Worm (Caenorhabditis elegans): ENCODE results near the gene haf-8.

Gene haf-8

ce11 chrIV:14699840-14700239 is at the start of gene haf-8:
Gene haf-8 (minus strand): TSS chrIV:14699940.
- TF ChIP-seq aly-1 (tag; optimal IDR thresholded peaks at IDR 0.05): no peak
- no peak for TF ChIP-seq tra-4 (tag; optimal IDR thresholded peaks at IDR 0.05)
- no peak for TF ChIP-seq F13C5.2 (tag; optimal IDR thresholded peaks at IDR 0.05)
- TF ChIP-seq ama-1 (optimal IDR thresholded peaks at IDR 0.05): no peak
- TF ChIP-seq tbx-11 (GFP tag; IDR thresholded peaks at IDR 0.05): no peak
- TF ChIP-seq hnd-1 (tag; optimal IDR thresholded peaks at IDR 0.05): no peak
- TF ChIP-seq sea-1 (GFP tag; conservative IDR thresholded peaks at IDR 0.05): no peak
- TF ChIP-seq ceh-13 (GFP tag; optimal IDR thresholded peaks at IDR 0.05): no peak
- TF ChIP-seq hmg-4 (GFP tag; optimal IDR thresholded peaks at IDR 0.05): no peak
- TF ChIP-seq tbx-37 (GFP tag; conservative IDR thresholded peaks at IDR 0.05): no peak

- TF ChIP-seq tra-4 (tag; optimal IDR thresholded peaks at IDR 0.05) (no peak), hnd-1 (tag; optimal IDR thresholded peaks at IDR 0.05) (no peak), F13C5.2 (tag; optimal IDR thresholded peaks at IDR 0.05) (no peak), hmg-4 (GFP tag; optimal IDR thresholded peaks at IDR 0.05) (no peak), tbx-37 (GFP tag; conservative IDR thresholded peaks at IDR 0.05) (no peak), scrt-1 (GFP tag; IDR thresholded peaks at IDR 0.05) (no peak), tbx-11 (GFP tag; IDR thresholded peaks at IDR 0.05) (no peak), sea-1 (GFP tag; conservative IDR thresholded peaks at IDR 0.05) (no peak), pes-1 (GFP tag; IDR thresholded peaks at IDR 0.05) (no peak), ceh-13 (GFP tag; optimal IDR thresholded peaks at IDR 0.05) (no peak), ets-7 (tag; optimal IDR thresholded peaks at IDR 0.05) (no peak)
These were observed 42.2 kb upstream of the haf-8 start for ce11 chrIV:14741926-14742325.

ce11 chrIV:14729272-14729671 is 29.5 kb upstream of the haf-8 start:
- TF ChIP-seq hnd-1 (tag; optimal IDR thresholded peaks at IDR 0.05) (no peak), hmg-4 (GFP tag; optimal IDR thresholded peaks at IDR 0.05) (no peak), ceh-36 (tag; optimal IDR thresholded peaks at IDR 0.05) (no peak), B0310.2 (tag; optimal IDR thresholded peaks at IDR 0.05) (no peak), pes-1 (GFP tag; IDR thresholded peaks at IDR 0.05) (no peak)

ce11 chrIV:14728225-14728624 is 28.5 kb upstream of the haf-8 start, which contains the start of gene Y57G11C.42:
Gene Y57G11C.42 (plus strand): TSS chrIV:14728525.
- TF ChIP-seq B0310.2 (tag; optimal IDR thresholded peaks at IDR 0.05): no peak
- no peak for TF ChIP-seq ceh-13 (GFP tag; optimal IDR thresholded peaks at IDR 0.05)
- TF ChIP-seq sea-1 (GFP tag; conservative IDR thresholded peaks at IDR 0.05): no peak
- no peak for TF ChIP-seq aly-1 (tag; optimal IDR thresholded peaks at IDR 0.05)
- TF ChIP-seq tbx-11 (GFP tag; IDR thresholded peaks at IDR 0.05): no peak
- no peak for TF ChIP-seq tbx-37 (GFP tag; conservative IDR thresholded peaks at IDR 0.05)
- no peak for TF ChIP-seq ama-1 (optimal IDR thresholded peaks at IDR 0.05)
- no peak for TF ChIP-seq hnd-1 (tag; optimal IDR thresholded peaks at IDR 0.05)
- TF ChIP-seq F13C5.2 (tag; optimal IDR thresholded peaks at IDR 0.05): no peak
- TF ChIP-seq hmg-4 (GFP tag; optimal IDR thresholded peaks at IDR 0.05): no peak

ce11 chrIV:14715500-14715899 is 15.8 kb upstream of the haf-8 start, which contains the start of gene lgc-8:
Gene lgc-8 (plus strand): TSS chrIV:14715800.
- no peak for TF ChIP-seq hnd-1 (tag; optimal IDR thresholded peaks at IDR 0.05)
- TF ChIP-seq hmg-4 (GFP tag; optimal IDR thresholded peaks at IDR 0.05): no peak
- TF ChIP-seq B0310.2 (tag; optimal IDR thresholded peaks at IDR 0.05): no peak
- TF ChIP-seq pes-1 (GFP tag; IDR thresholded peaks at IDR 0.05): no peak
- TF ChIP-seq ama-1 (optimal IDR thresholded peaks at IDR 0.05): no peak
- no peak for TF ChIP-seq F13C5.2 (tag; optimal IDR thresholded peaks at IDR 0.05)
- no peak for TF ChIP-seq tbx-11 (GFP tag; IDR thresholded peaks at IDR 0.05)
- TF ChIP-seq ceh-36 (tag; optimal IDR thresholded peaks at IDR 0.05): no peak
- TF ChIP-seq sea-1 (GFP tag; conservative IDR thresholded peaks at IDR 0.05): no peak
- no peak for TF ChIP-seq ceh-13 (GFP tag; optimal IDR thresholded peaks at IDR 0.05)
- TF ChIP-seq aly-1 (tag; optimal IDR thresholded peaks at IDR 0.05): no peak

- TF ChIP-seq ceh-13 (GFP tag; optimal IDR thresholded peaks at IDR 0.05) (no peak), pes-1 (GFP tag; IDR thresholded peaks at IDR 0.05) (no peak), tbx-11 (GFP tag; IDR thresholded peaks at IDR 0.05) (no peak)
These were observed 9.5 kb upstream of the haf-8 start, which contains the start of gene lgc-7 for ce11 chrIV:14709286-14709685. Gene lgc-7 (plus strand): TSS chrIV:14709586.

- TF ChIP-seq F13C5.2 (tag; optimal IDR thresholded peaks at IDR 0.05): no peak
- no peak for TF ChIP-seq sea-1 (GFP tag; conservative IDR thresholded peaks at IDR 0.05)
- no peak for TF ChIP-seq ama-1 (optimal IDR thresholded peaks at IDR 0.05)
- no peak for TF ChIP-seq hmbx-1 (tag; optimal IDR thresholded peaks at IDR 0.05)
- no peak for TF ChIP-seq tbx-37 (GFP tag; conservative IDR thresholded peaks at IDR 0.05)
- TF ChIP-seq ceh-36 (tag; optimal IDR thresholded peaks at IDR 0.05): no peak
- TF ChIP-seq pes-1 (GFP tag; IDR thresholded peaks at IDR 0.05): no peak
- TF ChIP-seq ets-7 (tag; optimal IDR thresholded peaks at IDR 0.05): no peak
- no peak for TF ChIP-seq scrt-1 (GFP tag; IDR thresholded peaks at IDR 0.05)
- TF ChIP-seq tbx-11 (GFP tag; IDR thresholded peaks at IDR 0.05): no peak
- no peak for TF ChIP-seq tra-4 (tag; optimal IDR thresholded peaks at IDR 0.05)
- TF ChIP-seq hnd-1 (tag; optimal IDR thresholded peaks at IDR 0.05): no peak
- TF ChIP-seq B0310.2 (tag; optimal IDR thresholded peaks at IDR 0.05): no peak
- TF ChIP-seq aly-1 (tag; optimal IDR thresholded peaks at IDR 0.05): no peak
- no peak for TF ChIP-seq flt-1 (GFP tag; IDR thresholded peaks at IDR 0.05)
- TF ChIP-seq ceh-13 (GFP tag; optimal IDR thresholded peaks at IDR 0.05): no peak
- no peak for TF ChIP-seq hmg-4 (GFP tag; optimal IDR thresholded peaks at IDR 0.05)
These were observed 6.6 kb upstream of the haf-8 start, which contains the start of gene Y57G11C.41 for ce11 chrIV:14706302-14706701. Gene Y57G11C.41 (minus strand): TSS chrIV:14706402.

- TF ChIP-seq aly-1 (tag; optimal IDR thresholded peaks at IDR 0.05): no peak
- no peak for TF ChIP-seq scrt-1 (GFP tag; IDR thresholded peaks at IDR 0.05)
- no peak for TF ChIP-seq tra-4 (tag; optimal IDR thresholded peaks at IDR 0.05)
- TF ChIP-seq hmg-4 (GFP tag; optimal IDR thresholded peaks at IDR 0.05): no peak
- no peak for TF ChIP-seq pes-1 (GFP tag; IDR thresholded peaks at IDR 0.05)
- TF ChIP-seq F13C5.2 (tag; optimal IDR thresholded peaks at IDR 0.05): no peak
- TF ChIP-seq hnd-1 (tag; optimal IDR thresholded peaks at IDR 0.05): no peak
- no peak for TF ChIP-seq ceh-13 (GFP tag; optimal IDR thresholded peaks at IDR 0.05)
- no peak for TF ChIP-seq tbx-37 (GFP tag; conservative IDR thresholded peaks at IDR 0.05)
- no peak for TF ChIP-seq B0310.2 (tag; optimal IDR thresholded peaks at IDR 0.05)
- TF ChIP-seq ama-1 (optimal IDR thresholded peaks at IDR 0.05): no peak
- no peak for TF ChIP-seq sea-1 (GFP tag; conservative IDR thresholded peaks at IDR 0.05)
- no peak for TF ChIP-seq hmbx-1 (tag; optimal IDR thresholded peaks at IDR 0.05)
- TF ChIP-seq ceh-36 (tag; optimal IDR thresholded peaks at IDR 0.05): no peak
- TF ChIP-seq ets-7 (tag; optimal IDR thresholded peaks at IDR 0.05): no peak
- TF ChIP-seq flt-1 (GFP tag; IDR thresholded peaks at IDR 0.05): no peak
- no peak for TF ChIP-seq tbx-11 (GFP tag; IDR thresholded peaks at IDR 0.05)
These were observed 5.2 kb upstream of the haf-8 start for ce11 chrIV:14704952-14705351.
